Fruit fly (Drosophila melanogaster): ENCODE measurements around the gene Or67a.

DNA sequence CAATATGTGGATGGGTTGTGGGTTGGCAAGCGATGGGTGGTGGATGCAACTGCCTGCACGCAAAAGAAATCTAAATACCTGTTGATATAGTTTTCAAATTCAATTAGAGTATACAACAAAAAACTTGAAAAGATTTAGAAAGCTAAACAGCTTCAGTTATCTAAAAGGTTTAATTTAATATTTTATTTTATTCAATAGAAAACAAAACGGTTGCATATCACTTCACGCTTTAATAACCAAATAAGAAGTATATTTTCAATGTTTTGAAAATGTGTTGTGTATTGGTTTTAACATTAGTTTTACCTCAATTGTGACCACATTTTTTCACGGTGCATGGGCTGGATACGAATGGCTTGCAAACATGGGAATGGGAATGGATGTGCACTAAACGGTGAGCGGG is 39.2 kb upstream of the Or67a start:
- TF ChIP-seq CG6854 (GFP tag; optimal IDR thresholded peaks at IDR 0.05) = no peak
- TF ChIP-seq Gug (GFP tag; IDR thresholded peaks at IDR 0.05) = no peak
- no peak for TF ChIP-seq CG6792 (GFP tag; optimal IDR thresholded peaks at IDR 0.05)
- TF ChIP-seq CG1621 (tag; optimal IDR thresholded peaks at IDR 0.05) = no peak
- no peak for TF ChIP-seq Eip75B (GFP tag; optimal IDR thresholded peaks at IDR 0.05)
- peak; percentile 28 for TF ChIP-seq Lpt (GFP tag; optimal IDR thresholded peaks at IDR 0.05)
- TF ChIP-seq topi (GFP tag; optimal IDR thresholded peaks at IDR 0.05) = no peak
- no peak for TF ChIP-seq lz (GFP tag; optimal IDR thresholded peaks at IDR 0.05)
- TF ChIP-seq OdsH (GFP tag; optimal IDR thresholded peaks at IDR 0.05) = no peak
- no peak for TF ChIP-seq Hr39 (GFP tag; optimal IDR thresholded peaks at IDR 0.05)
- TF ChIP-seq Blimp-1 (GFP tag; optimal IDR thresholded peaks at IDR 0.05) = no peak

Measured in whole organism, prepupa.